Fruit fly (Drosophila melanogaster): ENCODE data around the gene CG5890.

The CG5890 gene

dm6 chr3R:25895522-25895921 is 39.6 kb downstream of the CG5890 start, which contains the start of gene Sodq:
Gene Sodq, plus strand, starts transcription at chr3R:25895822.
- TF ChIP-seq pan (optimal IDR thresholded peaks at IDR 0.05): no peak
- TF ChIP-seq EcR (GFP tag; optimal IDR thresholded peaks at IDR 0.05): no peak
- no peak for TF ChIP-seq usp (GFP tag; optimal IDR thresholded peaks at IDR 0.05)
- no peak for TF ChIP-seq Dll (optimal IDR thresholded peaks at IDR 0.05)
- TF ChIP-seq psq (optimal IDR thresholded peaks at IDR 0.05): no peak
- no peak for TF ChIP-seq CG8478 (optimal IDR thresholded peaks at IDR 0.05)

DNA sequence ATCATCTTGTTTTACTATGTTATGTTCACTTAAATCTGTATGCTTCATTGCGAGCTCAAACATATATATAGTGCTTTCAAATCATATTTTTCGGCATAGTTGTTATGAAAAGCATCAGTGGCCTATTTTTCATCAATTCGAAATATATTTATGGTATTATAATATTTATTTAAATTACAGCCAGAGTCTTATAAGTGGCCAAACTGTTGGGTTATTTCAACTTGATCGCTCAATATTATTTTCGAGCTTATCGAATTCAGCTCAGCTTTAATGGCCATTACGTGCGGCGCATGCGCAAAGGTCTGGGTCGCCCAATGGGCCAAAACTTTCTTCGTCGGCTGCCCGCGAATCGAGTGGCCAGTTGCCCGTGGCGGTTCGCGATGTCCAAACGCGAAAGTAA is 41.2 kb downstream of the CG5890 start, which contains the start of gene Mco3:
Gene Mco3 (plus strand): TSS at position 301 of the 400 bp plus-strand sequence.
- TF ChIP-seq Dll (optimal IDR thresholded peaks at IDR 0.05) (no peak), pan (optimal IDR thresholded peaks at IDR 0.05) (no peak), CG8478 (optimal IDR thresholded peaks at IDR 0.05) (no peak), psq (optimal IDR thresholded peaks at IDR 0.05) (no peak), EcR (GFP tag; optimal IDR thresholded peaks at IDR 0.05) (no peak), usp (GFP tag; optimal IDR thresholded peaks at IDR 0.05) (no peak)

DNA sequence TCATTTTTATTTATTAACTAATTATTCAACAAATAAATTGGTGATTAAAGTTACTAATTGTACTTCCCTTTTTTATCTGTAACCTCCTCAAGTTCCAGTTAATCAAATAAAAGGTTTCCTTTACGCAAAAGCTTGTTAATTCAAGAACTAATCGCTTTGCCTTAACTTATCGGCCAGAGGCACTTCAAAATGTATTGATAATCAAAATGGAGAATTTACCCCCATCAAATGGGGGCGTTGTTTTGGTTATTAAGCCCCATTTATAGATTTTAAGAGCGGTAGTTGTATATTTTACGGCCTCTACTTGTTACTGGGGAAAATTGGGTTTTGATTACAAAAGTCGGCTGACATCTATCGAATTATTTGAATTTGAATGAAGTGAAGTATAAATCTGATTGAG is 43.7 kb downstream of the CG5890 start, which contains the start of gene CG31091:
Gene CG31091 (plus strand): TSS at position 214 of the 400 bp plus-strand sequence.
- TF ChIP-seq CG8478 (optimal IDR thresholded peaks at IDR 0.05): no peak
- no peak for TF ChIP-seq psq (optimal IDR thresholded peaks at IDR 0.05)
- no peak for TF ChIP-seq Dll (optimal IDR thresholded peaks at IDR 0.05)
- no peak for TF ChIP-seq EcR (GFP tag; optimal IDR thresholded peaks at IDR 0.05)
- TF ChIP-seq pan (optimal IDR thresholded peaks at IDR 0.05): no peak
- TF ChIP-seq usp (GFP tag; optimal IDR thresholded peaks at IDR 0.05): no peak

DNA sequence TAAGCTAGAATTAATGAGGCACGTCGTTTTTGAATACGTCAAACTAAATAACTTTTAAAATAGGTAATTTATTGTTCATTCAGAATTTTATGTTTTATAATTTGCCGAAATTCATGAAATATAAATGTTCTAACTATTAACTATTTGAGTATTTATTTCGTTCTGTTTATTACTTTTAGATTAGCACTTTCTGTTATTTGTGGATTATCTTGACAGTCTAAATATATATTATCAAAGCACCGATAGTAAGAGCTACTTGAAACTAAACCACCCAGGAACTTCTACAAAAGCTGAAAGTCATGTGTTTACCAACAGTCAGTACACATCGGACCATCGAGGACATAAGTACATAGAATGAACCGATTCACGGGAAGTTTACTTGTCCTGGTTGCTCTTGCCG is 46.4 kb downstream of the CG5890 start, which contains the start of gene CG31089:
Gene CG31089 (plus strand): TSS at position 301 of the 400 bp plus-strand sequence.
- TF ChIP-seq pan (optimal IDR thresholded peaks at IDR 0.05) (no peak), psq (optimal IDR thresholded peaks at IDR 0.05) (no peak), Dll (optimal IDR thresholded peaks at IDR 0.05) (no peak), usp (GFP tag; optimal IDR thresholded peaks at IDR 0.05) (no peak)

DNA sequence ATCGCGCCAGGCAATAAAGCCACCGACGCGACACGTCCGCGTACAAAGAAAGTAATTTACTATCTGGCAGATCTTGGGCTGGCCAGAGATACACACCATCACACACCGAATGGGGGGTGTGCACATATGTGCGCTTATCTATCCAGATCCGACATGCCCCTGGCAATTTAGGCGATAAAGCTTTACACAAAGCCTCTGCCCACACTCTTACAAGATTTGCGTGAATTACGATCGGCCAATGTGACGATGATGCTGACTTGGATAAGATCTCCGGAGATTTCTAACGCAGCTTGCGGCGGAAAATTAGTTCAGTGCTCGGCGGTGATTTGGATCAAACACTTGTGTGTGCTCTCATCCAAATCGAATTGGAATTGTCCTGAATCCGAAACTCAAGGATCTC is 50.8 kb downstream of the CG5890 start, which contains the start of gene kumpel:
Gene kumpel (plus strand): TSS at position 301 of the 400 bp plus-strand sequence.
- no peak for TF ChIP-seq EcR (GFP tag; optimal IDR thresholded peaks at IDR 0.05)
- TF ChIP-seq usp (GFP tag; optimal IDR thresholded peaks at IDR 0.05): no peak
- no peak for TF ChIP-seq pan (optimal IDR thresholded peaks at IDR 0.05)
- TF ChIP-seq psq (optimal IDR thresholded peaks at IDR 0.05): no peak
- no peak for TF ChIP-seq Dll (optimal IDR thresholded peaks at IDR 0.05)

dm6 chr3R:25919912-25920311 is 64.0 kb downstream of the CG5890 start:
- no peak for TF ChIP-seq CG8478 (optimal IDR thresholded peaks at IDR 0.05)
- TF ChIP-seq EcR (GFP tag; optimal IDR thresholded peaks at IDR 0.05): no peak
- TF ChIP-seq pan (optimal IDR thresholded peaks at IDR 0.05): no peak
- TF ChIP-seq psq (optimal IDR thresholded peaks at IDR 0.05): no peak
- TF ChIP-seq usp (GFP tag; optimal IDR thresholded peaks at IDR 0.05): no peak
- no peak for TF ChIP-seq Dll (optimal IDR thresholded peaks at IDR 0.05)

Data from whole organism.